Fruit fly (Drosophila melanogaster): ENCODE data around the gene CG17544.
A peak's percentile ranks its signal among the peaks of the same experiment; 100 is the strongest.

- peak; percentile 97 for TF ChIP-seq CG6163 (GFP tag; IDR thresholded peaks at IDR 0.05)
- TF ChIP-seq fd59A (GFP tag; optimal IDR thresholded peaks at IDR 0.05), result peak; percentile 90
Observed at dm6 chr2L:19358017-19358471, 40.2 kb downstream of the CG17544 start.

All from whole organism, prepupa.